Worm (Caenorhabditis elegans) whole organism, L1 larva: Measurements from ENCODE around the gene Y69H2.15.
A peak's percentile ranks its signal among the peaks of the same experiment; 100 is the strongest.

Experiments used
- C04F5.9 ChIP-seq: sonication (generic microtip); optimal IDR thresholded peaks from 2 replicates; lab custom pipeline; 2016; ENCODE audit warnings: missing genetic modification characterization, missing compliant biosample characterization
- C34B4.2 ChIP-seq: sonication (generic microtip); optimal IDR thresholded peaks from 2 replicates; lab custom pipeline; 2017; ENCODE audit warnings: mild to moderate bottlenecking, missing genetic modification characterization, missing compliant biosample characterization
- F16B12.6 ChIP-seq: fragments of 150-350 bp; optimal IDR thresholded peaks from 2 replicates; lab custom pipeline; 2014; ENCODE audit warnings: missing biosample characterization, missing genetic modification characterization
- Y116A8C.19 ChIP-seq: sonication (generic microtip); optimal IDR thresholded peaks from 2 replicates; lab custom pipeline; 2016; ENCODE audit warnings: missing compliant biosample characterization, missing genetic modification characterization, borderline replicate concordance
- aha-1 ChIP-seq: fragments of 150-350 bp; optimal IDR thresholded peaks from 2 replicates; lab custom pipeline; 2014; ENCODE audit warnings: missing biosample characterization, missing genetic modification characterization
- alr-1 ChIP-seq: fragments of 200-800 bp; sonication (Bioruptor generic); optimal IDR thresholded peaks from 2 replicates; lab custom pipeline; 2018; ENCODE audit warnings: borderline replicate concordance, mild to moderate bottlenecking, missing genetic modification characterization, missing compliant biosample characterization
- aly-2 ChIP-seq: fragments of 150-350 bp; optimal IDR thresholded peaks from 2 replicates; lab custom pipeline; 2014; ENCODE audit warnings: missing biosample characterization, missing genetic modification characterization
- blmp-1 ChIP-seq: fragments of 150-350 bp; optimal IDR thresholded peaks from 2 replicates; lab custom pipeline; 2014; ENCODE audit warnings: missing biosample characterization, missing genetic modification characterization
- ceh-82 ChIP-seq, 3 experiments: fragments of 150-350 bp in 1 of 3; sonication (generic microtip) in 2 of 3; optimal IDR thresholded peaks; 2 replicates each; lab custom pipeline; 2014 to 2017; ENCODE audit warnings: missing biosample characterization in 3 of 3, missing genetic modification characterization in 3 of 3
- ces-1 ChIP-seq: fragments of 150-350 bp; optimal IDR thresholded peaks from 2 replicates; lab custom pipeline; 2014; ENCODE audit warnings: missing biosample characterization, missing genetic modification reagents, missing genetic modification characterization
- efl-3 ChIP-seq: fragments of 200-800 bp; sonication (Bioruptor generic); optimal IDR thresholded peaks from 2 replicates; lab custom pipeline; 2018; ENCODE audit warnings: mild to moderate bottlenecking, missing genetic modification characterization, missing compliant biosample characterization
- egl-13 ChIP-seq: sonication (generic microtip); optimal IDR thresholded peaks from 2 replicates; lab custom pipeline; 2016; ENCODE audit warnings: missing genotype, missing genetic modification reagents, missing genetic modification characterization, missing compliant biosample characterization
- egl-27 ChIP-seq, 2 experiments: fragments of 150-350 bp in 1 of 2; sonication (generic microtip); optimal IDR thresholded peaks; 3 replicates each; lab custom pipeline; 2017 to 2018; ENCODE audit warnings: missing biosample characterization in 2 of 2, missing genetic modification characterization in 2 of 2, missing genetic modification reagents in 2 of 2
- elt-2 ChIP-seq: sonication (generic microtip); optimal IDR thresholded peaks from 2 replicates; lab custom pipeline; 2016; ENCODE audit warnings: missing genetic modification characterization, mild to moderate bottlenecking, inconsistent platforms, missing compliant biosample characterization, missing genetic modification reagents
- ets-5 ChIP-seq: fragments of 200-800 bp; sonication (Bioruptor generic); IDR thresholded peaks from 2 replicates; pipeline ENCODE4 v1.3.6; 2022; ENCODE audit warnings: missing genetic modification characterization, missing compliant biosample characterization
- fkh-10 ChIP-seq: sonication (generic microtip); optimal IDR thresholded peaks from 2 replicates; lab custom pipeline; 2017; ENCODE audit warnings: missing biosample characterization, missing genetic modification reagents, missing genetic modification characterization
- fkh-4 ChIP-seq: sonication (generic microtip); optimal IDR thresholded peaks from 2 replicates; lab custom pipeline; 2016; ENCODE audit warnings: missing compliant biosample characterization, missing genetic modification characterization, borderline replicate concordance
- fkh-8 ChIP-seq: sonication (generic microtip); optimal IDR thresholded peaks from 2 replicates; lab custom pipeline; 2016; ENCODE audit warnings: mild to moderate bottlenecking, missing genetic modification characterization, missing compliant biosample characterization
- hpl-2 ChIP-seq: fragments of 150-350 bp; optimal IDR thresholded peaks from 2 replicates; lab custom pipeline; 2014; ENCODE audit warnings: missing biosample characterization, missing genetic modification reagents, missing genetic modification characterization
- jun-1 ChIP-seq: fragments of 150-350 bp; optimal IDR thresholded peaks from 2 replicates; lab custom pipeline; 2014; ENCODE audit warnings: missing biosample characterization, missing genetic modification reagents, missing genetic modification characterization
- lin-13 ChIP-seq: fragments of 150-350 bp; optimal IDR thresholded peaks from 2 replicates; lab custom pipeline; 2014; ENCODE audit warnings: missing biosample characterization, missing genetic modification reagents, missing genetic modification characterization
- lin-14 ChIP-seq: fragments of 200-800 bp; sonication (Bioruptor generic); optimal IDR thresholded peaks from 2 replicates; lab custom pipeline; 2018; ENCODE audit warnings: mild to moderate bottlenecking, missing genetic modification characterization, moderate library complexity, missing compliant biosample characterization
- lin-15B ChIP-seq: fragments of 150-350 bp; sonication (generic microtip); optimal IDR thresholded peaks from 3 replicates; lab custom pipeline; 2014; ENCODE audit warnings: missing biosample characterization, missing genetic modification characterization
- lin-35 ChIP-seq, 2 experiments: fragments of 150-350 bp; optimal IDR thresholded peaks; 2 replicates each; lab custom pipeline; 2014; ENCODE audit warnings: missing biosample characterization in 2 of 2, missing genetic modification characterization in 2 of 2, missing genetic modification reagents in 2 of 2
- lin-39 ChIP-seq: fragments of 150-350 bp; optimal IDR thresholded peaks from 2 replicates; lab custom pipeline; 2014; ENCODE audit warnings: missing biosample characterization, missing genetic modification reagents, missing genetic modification characterization
- mab-9 ChIP-seq: fragments of 200-800 bp; sonication (Bioruptor generic); IDR thresholded peaks from 2 replicates; pipeline ENCODE4 v1.3.6; 2022; ENCODE audit warnings: missing genetic modification reagents, missing genetic modification characterization, missing compliant biosample characterization
- mdl-1 ChIP-seq, 2 experiments: fragments of 150-350 bp; optimal IDR thresholded peaks; 2 replicates each; lab custom pipeline; 2014 to 2017; ENCODE audit warnings: missing biosample characterization in 2 of 2, missing genetic modification characterization in 2 of 2, inconsistent platforms in 1 of 2
- mef-2 ChIP-seq: fragments of 150-350 bp; optimal IDR thresholded peaks from 2 replicates; lab custom pipeline; 2014; ENCODE audit warnings: missing biosample characterization, missing genetic modification characterization
- mep-1 ChIP-seq: fragments of 150-350 bp; optimal IDR thresholded peaks from 2 replicates; lab custom pipeline; 2014; ENCODE audit warnings: missing biosample characterization, missing genetic modification characterization
- nhr-12 ChIP-seq: sonication (generic microtip); optimal IDR thresholded peaks from 2 replicates; lab custom pipeline; 2017; ENCODE audit warnings: missing biosample characterization, missing genetic modification characterization
- nhr-19 ChIP-seq: fragments of 200-800 bp; sonication (Bioruptor generic); conservative IDR thresholded peaks from 2 replicates; pipeline ENCODE4 v1.3.6; 2022; ENCODE audit warnings: missing genetic modification characterization, missing compliant biosample characterization
- nhr-84 ChIP-seq: sonication (generic microtip); optimal IDR thresholded peaks from 2 replicates; lab custom pipeline; 2017; ENCODE audit warnings: missing biosample characterization, missing genetic modification characterization
- nhr-85 ChIP-seq: sonication (generic microtip); peaks from one replicate; lab custom pipeline; 2016; ENCODE audit warnings: missing genetic modification characterization, inconsistent platforms, missing compliant biosample characterization
- nhr-90 ChIP-seq: sonication (generic microtip); optimal IDR thresholded peaks from 2 replicates; lab custom pipeline; 2016; ENCODE audit warnings: mild to moderate bottlenecking, missing genetic modification characterization, missing compliant biosample characterization; ENCODE audit not compliant: poor library complexity
- pag-3 ChIP-seq: sonication (generic microtip); optimal IDR thresholded peaks from 2 replicates; lab custom pipeline; 2017; ENCODE audit warnings: missing genetic modification characterization, mild to moderate bottlenecking, missing compliant biosample characterization, antibody characterized with exemption, borderline replicate concordance; ENCODE audit not compliant: insufficient read depth
- pax-3 ChIP-seq: fragments of 200-800 bp; sonication (Bioruptor generic); optimal IDR thresholded peaks from 2 replicates; lab custom pipeline; 2018; ENCODE audit warnings: mild to moderate bottlenecking, missing genetic modification characterization, moderate library complexity, missing compliant biosample characterization
- pqm-1 ChIP-seq: sonication (generic microtip); optimal IDR thresholded peaks from 3 replicates; lab custom pipeline; 2017; ENCODE audit warnings: missing biosample characterization, missing genetic modification characterization
- rnt-1 ChIP-seq: sonication (generic microtip); optimal IDR thresholded peaks from 2 replicates; lab custom pipeline; 2016; ENCODE audit warnings: mild to moderate bottlenecking, missing genetic modification characterization, moderate library complexity, missing compliant biosample characterization
- skn-1 ChIP-seq: fragments of 150-350 bp; optimal IDR thresholded peaks from 2 replicates; lab custom pipeline; 2014; ENCODE audit warnings: missing biosample characterization, missing genetic modification characterization
- snpc-4 ChIP-seq: fragments of 150-350 bp; optimal IDR thresholded peaks from 2 replicates; lab custom pipeline; 2014; ENCODE audit warnings: missing biosample characterization, missing genetic modification characterization
- snu-23 ChIP-seq: sonication (generic microtip); optimal IDR thresholded peaks from 2 replicates; lab custom pipeline; 2016; ENCODE audit warnings: missing genetic modification characterization, missing compliant biosample characterization
- sox-4 ChIP-seq: sonication (generic microtip); optimal IDR thresholded peaks from 2 replicates; lab custom pipeline; 2016; ENCODE audit warnings: missing genetic modification characterization, missing compliant biosample characterization
- sup-37 ChIP-seq: fragments of 200-800 bp; sonication (Bioruptor generic); optimal IDR thresholded peaks from 2 replicates; lab custom pipeline; 2018; ENCODE audit warnings: mild to moderate bottlenecking, missing genetic modification characterization, missing compliant biosample characterization
- tbx-2 ChIP-seq: sonication (generic microtip); optimal IDR thresholded peaks from 2 replicates; lab custom pipeline; 2016; ENCODE audit warnings: missing genetic modification characterization, missing compliant biosample characterization
- tlp-1 ChIP-seq: fragments of 150-350 bp; optimal IDR thresholded peaks from 2 replicates; lab custom pipeline; 2014; ENCODE audit warnings: missing biosample characterization, missing genetic modification characterization
- unc-130 ChIP-seq: fragments of 150-350 bp; optimal IDR thresholded peaks from 2 replicates; lab custom pipeline; 2017; ENCODE audit warnings: missing biosample characterization, missing genetic modification characterization, inconsistent platforms
- unc-62 ChIP-seq: fragments of 150-350 bp; optimal IDR thresholded peaks from 2 replicates; lab custom pipeline; 2014; ENCODE audit warnings: missing biosample characterization, missing genetic modification reagents, missing genetic modification characterization
- unc-86 ChIP-seq: sonication (generic microtip); optimal IDR thresholded peaks from 2 replicates; lab custom pipeline; 2016; ENCODE audit warnings: missing genetic modification characterization, missing compliant biosample characterization
- unc-98 ChIP-seq: fragments of 200-800 bp; sonication (Bioruptor generic); IDR thresholded peaks from 2 replicates; pipeline ENCODE4 v1.3.6; 2022; ENCODE audit warnings: missing genetic modification characterization, missing compliant biosample characterization
- xbp-1 ChIP-seq: sonication (generic microtip); optimal IDR thresholded peaks from 2 replicates; lab custom pipeline; 2016; ENCODE audit warnings: missing genetic modification characterization, missing compliant biosample characterization
- ztf-11 ChIP-seq, 2 experiments: sonication (generic microtip); optimal IDR thresholded peaks; 2 replicates each; lab custom pipeline; 2016 to 2017; ENCODE audit warnings: missing genetic modification characterization in 2 of 2, missing biosample characterization in 1 of 2, missing compliant biosample characterization in 1 of 2

The Y69H2.15 gene

ce11 chrV:18614498-18614897 lies 12.2 kb downstream of the Y69H2.15 start (continued):
- TF ChIP-seq lin-14 (GFP tag; lab: Kevin White, UChicago), result peak; percentile 79
- peak; percentile 99 for TF ChIP-seq skn-1 (tag; lab: Kevin White, UChicago)
- no peak for TF ChIP-seq pax-3 (tag; lab: Kevin White, UChicago)
- no peak for TF ChIP-seq lin-13 (GFP tag; lab: Kevin White, UChicago)
- TF ChIP-seq ceh-82 (tag; optimal IDR thresholded peaks at IDR 0.05; lab: Kevin White, UChicago), result peak in 2 of 3 experiments; percentile 4 to 45
- TF ChIP-seq fkh-10 (GFP tag; lab: Kevin White, UChicago), result no peak
- TF ChIP-seq egl-27 (tag; optimal IDR thresholded peaks at IDR 0.05; lab: Kevin White, UChicago), result no peak
- TF ChIP-seq unc-130 (tag; lab: Kevin White, UChicago), result peak; percentile 53
- TF ChIP-seq rnt-1, result no peak
- TF ChIP-seq aly-2 (tag; lab: Kevin White, UChicago), result no peak
- TF ChIP-seq tlp-1 (tag; lab: Kevin White, UChicago), result no peak
- no peak for TF ChIP-seq mef-2 (tag; lab: Kevin White, UChicago)
- peak; percentile 70 for TF ChIP-seq pag-3
- TF ChIP-seq nhr-19 (GFP tag; lab: Robert Waterston, UW), result peak; percentile 78
- TF ChIP-seq unc-62 (GFP tag; lab: Kevin White, UChicago), result no peak
- TF ChIP-seq pqm-1 (tag; lab: Kevin White, UChicago), result no peak
- TF ChIP-seq fkh-4 (tag; lab: Kevin White, UChicago), result no peak
- TF ChIP-seq lin-15B (tag; lab: Kevin White, UChicago), result no peak
- peak; percentile 78 for TF ChIP-seq snu-23 (GFP tag; lab: Kevin White, UChicago)
- TF ChIP-seq aha-1 (tag; lab: Kevin White, UChicago), result no peak
- no peak for TF ChIP-seq C34B4.2 (tag; lab: Kevin White, UChicago)
- no peak for TF ChIP-seq nhr-12 (tag; lab: Kevin White, UChicago)
- no peak for TF ChIP-seq nhr-84 (tag; lab: Kevin White, UChicago)
- peak; percentile 19 for TF ChIP-seq xbp-1 (tag; lab: Kevin White, UChicago)
- peak; percentile 89 for TF ChIP-seq nhr-85 (tag; lab: Kevin White, UChicago)
- TF ChIP-seq ces-1 (GFP tag; lab: Kevin White, UChicago), result no peak
- TF ChIP-seq unc-98 (GFP tag; lab: Robert Waterston, UW), result no peak
- no peak for TF ChIP-seq ztf-11 (tag; optimal IDR thresholded peaks at IDR 0.05; lab: Kevin White, UChicago)
- no peak for TF ChIP-seq efl-3 (GFP tag; lab: Kevin White, UChicago)
- TF ChIP-seq snpc-4 (tag; lab: Kevin White, UChicago), result no peak
- no peak for TF ChIP-seq F16B12.6 (tag; lab: Kevin White, UChicago)
- no peak for TF ChIP-seq Y116A8C.19 (tag; lab: Kevin White, UChicago)
- TF ChIP-seq lin-39, result no peak
- TF ChIP-seq jun-1 (tag; lab: Kevin White, UChicago), result peak; percentile 17
- TF ChIP-seq tbx-2, result peak; percentile 51
- TF ChIP-seq fkh-8, result peak; percentile 65
- peak; percentile 77 for TF ChIP-seq mep-1
- TF ChIP-seq unc-86 (tag; lab: Kevin White, UChicago), result no peak
- peak; percentile 20 to 72 for TF ChIP-seq lin-35 (GFP tag; optimal IDR thresholded peaks at IDR 0.05; lab: Kevin White, UChicago)
- peak; percentile 46 for TF ChIP-seq nhr-90 (tag; lab: Kevin White, UChicago)
- TF ChIP-seq mdl-1 (tag; optimal IDR thresholded peaks at IDR 0.05; lab: Kevin White, UChicago), result peak in 1 of 2 experiments; percentile 82
- TF ChIP-seq sox-4 (tag; lab: Kevin White, UChicago), result no peak
- no peak for TF ChIP-seq egl-13
- TF ChIP-seq blmp-1, result peak; percentile 51
- peak; percentile 12 for TF ChIP-seq elt-2 (tag; lab: Kevin White, UChicago)
- no peak for TF ChIP-seq hpl-2
- TF ChIP-seq mab-9 (GFP tag; lab: Robert Waterston, UW), result no peak
- TF ChIP-seq alr-1, result no peak
- no peak for TF ChIP-seq sup-37
- TF ChIP-seq ets-5 (GFP tag; lab: Robert Waterston, UW), result no peak
- no peak for TF ChIP-seq C04F5.9 (tag; lab: Kevin White, UChicago)
